Worm (Caenorhabditis elegans): ENCODE results near the gene F55A11.7.

The F55A11.7 gene

ce11 chrV:11820551-11820950, 33.3 kb upstream of the F55A11.7 start:
- TF ChIP-seq nhr-41 (GFP tag; IDR thresholded peaks at IDR 0.05): no peak
- no peak for TF ChIP-seq lin-29 (GFP tag; IDR thresholded peaks at IDR 0.05)
- peak; percentile 35 for TF ChIP-seq hlh-11 (tag; optimal IDR thresholded peaks at IDR 0.05)
- TF ChIP-seq spr-1 (tag; optimal IDR thresholded peaks at IDR 0.05): no peak
- TF ChIP-seq nhr-28 (tag; optimal IDR thresholded peaks at IDR 0.05): peak; percentile 68
- no peak for TF ChIP-seq zfp-2 (tag; optimal IDR thresholded peaks at IDR 0.05)
- no peak for TF ChIP-seq ztf-11 (tag; optimal IDR thresholded peaks at IDR 0.05)
- TF ChIP-seq daf-16 (GFP tag; optimal IDR thresholded peaks at IDR 0.05): no peak
- peak; percentile 23 for TF ChIP-seq daf-16 (tag; optimal IDR thresholded peaks at IDR 0.05)
- no peak for TF ChIP-seq mep-1 (tag; optimal IDR thresholded peaks at IDR 0.05)
- 0 out of 2 replicates have a peak, but pooled peaks have one; percentile 31 for TF ChIP-seq zfp-3 (GFP tag; conservative IDR thresholded peaks at IDR 0.05)
- no peak for TF ChIP-seq F44E2.7 (GFP tag; IDR thresholded peaks at IDR 0.05)
- TF ChIP-seq pqm-1 (tag; optimal IDR thresholded peaks at IDR 0.05): peak; percentile 54
- TF ChIP-seq hlh-30 (tag; optimal IDR thresholded peaks at IDR 0.05; ENCODE audit: insufficient read depth): no peak
- TF ChIP-seq unc-39 (tag; optimal IDR thresholded peaks at IDR 0.05): no peak
- no peak for TF ChIP-seq dmd-8 (GFP tag; IDR thresholded peaks at IDR 0.05)
- no peak for TF ChIP-seq attf-4 (tag; optimal IDR thresholded peaks at IDR 0.05)
- TF ChIP-seq dmd-6 (GFP tag; IDR thresholded peaks at IDR 0.05): peak; percentile 57
- TF ChIP-seq dve-1 (tag; optimal IDR thresholded peaks at IDR 0.05; ENCODE audit: insufficient read depth): peak; percentile 32
- peak; percentile 28 for TF ChIP-seq nhr-77 (tag; optimal IDR thresholded peaks at IDR 0.05)
- TF ChIP-seq spr-3 (GFP tag; optimal IDR thresholded peaks at IDR 0.05): no peak
- TF ChIP-seq aha-1 (tag): peak; percentile 96
- no peak for TF ChIP-seq lin-39 (tag; optimal IDR thresholded peaks at IDR 0.05)
- TF ChIP-seq mdt-29 (GFP tag; IDR thresholded peaks at IDR 0.05): peak; percentile 43; the same call in 1 of the 2 replicates
- TF ChIP-seq daf-8 (GFP tag; IDR thresholded peaks at IDR 0.05): no peak
- no peak for TF ChIP-seq fos-1 (tag; optimal IDR thresholded peaks at IDR 0.05)
- TF ChIP-seq mdl-1 (tag; optimal IDR thresholded peaks at IDR 0.05): no peak

- no peak for TF ChIP-seq lsy-2 (tag; optimal IDR thresholded peaks at IDR 0.05)
- TF ChIP-seq nhr-77 (tag; optimal IDR thresholded peaks at IDR 0.05): no peak
- TF ChIP-seq zip-2 (tag; optimal IDR thresholded peaks at IDR 0.05): no peak
- no peak for TF ChIP-seq lir-3 (tag; optimal IDR thresholded peaks at IDR 0.05)
- TF ChIP-seq aha-1 (tag): peak; percentile 76
- TF ChIP-seq tag-97 (GFP tag; IDR thresholded peaks at IDR 0.05): no peak
- no peak for TF ChIP-seq arid-1 (GFP tag; conservative IDR thresholded peaks at IDR 0.05)
- no peak for TF ChIP-seq pqm-1 (tag; optimal IDR thresholded peaks at IDR 0.05)
- TF ChIP-seq madf-9 (GFP tag; conservative IDR thresholded peaks at IDR 0.05): no peak
- no peak for TF ChIP-seq cey-2 (tag; optimal IDR thresholded peaks at IDR 0.05; ENCODE audit: borderline replicate concordance, insufficient read depth)
- TF ChIP-seq nhr-237 (tag; optimal IDR thresholded peaks at IDR 0.05): no peak
- TF ChIP-seq fkh-10 (GFP tag; optimal IDR thresholded peaks at IDR 0.05): no peak
- no peak for TF ChIP-seq nhr-10 (tag; optimal IDR thresholded peaks at IDR 0.05)
- TF ChIP-seq lim-7 (GFP tag; IDR thresholded peaks at IDR 0.05): no peak
- 0 out of 2 replicates have a peak, but pooled peaks have one; percentile 2 for TF ChIP-seq vab-7 (GFP tag; IDR thresholded peaks at IDR 0.05)
- TF ChIP-seq unc-62 (GFP tag; optimal IDR thresholded peaks at IDR 0.05 in 1 of 2): no peak
- TF ChIP-seq unc-62 (tag; optimal IDR thresholded peaks at IDR 0.05): no peak
- TF ChIP-seq mdl-1 (tag; optimal IDR thresholded peaks at IDR 0.05): no peak
- no peak for TF ChIP-seq daf-16 (GFP tag; optimal IDR thresholded peaks at IDR 0.05)
- TF ChIP-seq daf-16 (tag; optimal IDR thresholded peaks at IDR 0.05): peak; percentile 4
- no peak for TF ChIP-seq skn-1 (tag; optimal IDR thresholded peaks at IDR 0.05)
These were observed 32.2 kb upstream of the F55A11.7 start for ce11 chrV:11819451-11819850.

All from whole organism, L4 larva.